Fruit fly (Drosophila melanogaster): ENCODE measurements around the gene Naa20B.

DNA sequence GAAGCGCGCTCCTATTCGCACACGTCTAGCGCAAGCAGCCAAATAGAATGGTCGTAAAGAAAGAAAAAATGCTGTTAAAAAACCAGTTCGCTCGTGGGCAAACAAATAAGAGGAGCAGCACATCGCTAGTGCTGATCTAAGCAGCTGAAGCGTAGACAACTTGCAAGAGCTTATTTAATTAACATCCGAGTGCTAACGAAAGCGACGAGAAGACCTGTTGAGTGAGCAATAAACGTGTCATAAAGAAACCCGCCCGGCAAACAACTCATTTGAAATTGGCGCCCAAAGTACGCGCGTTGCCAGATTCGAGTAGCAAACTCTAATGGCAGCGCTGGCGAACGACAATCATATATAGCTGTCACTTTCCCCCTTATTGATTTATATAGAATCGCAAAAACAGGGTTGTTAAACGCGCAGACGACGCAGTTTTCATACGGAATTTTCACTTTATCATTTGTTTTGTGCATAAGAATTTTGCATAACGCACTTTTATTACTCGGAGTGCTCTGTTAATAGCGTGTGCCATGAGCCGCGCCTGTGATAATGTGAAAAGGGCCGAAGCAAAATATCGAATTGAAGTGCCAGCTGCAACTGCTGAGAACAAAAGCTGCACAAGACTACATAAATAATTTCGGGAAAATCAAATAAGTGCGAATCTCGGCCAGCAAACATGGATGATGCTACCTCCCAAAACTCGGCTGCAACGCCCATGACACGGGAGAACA, 38.9 kb downstream of the Naa20B start:
- TF ChIP-seq CG32767 (GFP tag; IDR thresholded peaks at IDR 0.05) (no peak), CG33213 (GFP tag; optimal IDR thresholded peaks at IDR 0.05) (peak; percentile 1), pzg (GFP tag; optimal IDR thresholded peaks at IDR 0.05) (peak; percentile 85), abd-A (tag; optimal IDR thresholded peaks at IDR 0.05) (peak; percentile 79), nmo (GFP tag; optimal IDR thresholded peaks at IDR 0.05) (peak; percentile 70), CG4854 (GFP tag; optimal IDR thresholded peaks at IDR 0.05) (no peak), org-1 (GFP tag; optimal IDR thresholded peaks at IDR 0.05) (no peak), jing (GFP tag; optimal IDR thresholded peaks at IDR 0.05) (no peak), CG12744 (GFP tag; optimal IDR thresholded peaks at IDR 0.05) (no peak), al (GFP tag; IDR thresholded peaks at IDR 0.05) (no peak), CG8478 (optimal IDR thresholded peaks at IDR 0.05) (no peak)

Measured in whole organism, embryonic.